Worm (Caenorhabditis elegans) whole organism, L2 larva: ENCODE data around the gene F42G4.7.
A peak's percentile ranks its signal among the peaks of the same experiment; 100 is the strongest.
"Not testable (repeated sequence)": the region's sequence is repeated elsewhere in the genome, so short reads cannot be mapped to it uniquely, and the experiment has no call there.

Experiments
- ama-1 ChIP-seq: fragments of 150-350 bp; optimal IDR thresholded peaks from 2 replicates; lab custom pipeline; 2018; ENCODE audit warnings: inconsistent platforms
- ceh-16 ChIP-seq: fragments of 150-350 bp; optimal IDR thresholded peaks from 2 replicates; lab custom pipeline; 2014; ENCODE audit warnings: missing biosample characterization, missing genetic modification characterization
- crh-2 ChIP-seq: sonication (generic microtip); optimal IDR thresholded peaks from 2 replicates; lab custom pipeline; 2017; ENCODE audit warnings: missing biosample characterization, missing genetic modification characterization
- elt-3 ChIP-seq: sonication (generic microtip); optimal IDR thresholded peaks from 2 replicates; lab custom pipeline; 2017; ENCODE audit warnings: missing biosample characterization, missing genetic modification characterization
- fos-1 ChIP-seq: fragments of 150-350 bp; optimal IDR thresholded peaks from 2 replicates; lab custom pipeline; 2014; ENCODE audit warnings: missing biosample characterization, missing genetic modification characterization
- lin-13 ChIP-seq: fragments of 150-350 bp; optimal IDR thresholded peaks from 2 replicates; lab custom pipeline; 2014; ENCODE audit warnings: missing biosample characterization, missing genetic modification reagents, missing genetic modification characterization
- nhr-129 ChIP-seq: fragments of 150-350 bp; optimal IDR thresholded peaks from 2 replicates; lab custom pipeline; 2014; ENCODE audit warnings: missing biosample characterization, missing genetic modification characterization
- snpc-4 ChIP-seq: fragments of 150-350 bp; optimal IDR thresholded peaks from 2 replicates; lab custom pipeline; 2014; ENCODE audit warnings: missing biosample characterization, missing genetic modification characterization
- unc-39 ChIP-seq: fragments of 150-350 bp; optimal IDR thresholded peaks from 2 replicates; lab custom pipeline; 2014; ENCODE audit warnings: missing biosample characterization, missing genetic modification characterization
- unc-55 ChIP-seq: fragments of 150-350 bp; sonication (generic microtip); optimal IDR thresholded peaks from 3 replicates; lab custom pipeline; 2014; ENCODE audit warnings: missing biosample characterization, missing genetic modification reagents, missing genetic modification characterization
- unc-62 ChIP-seq: fragments of 150-350 bp; optimal IDR thresholded peaks from 2 replicates; lab custom pipeline; 2014; ENCODE audit warnings: missing biosample characterization, missing genetic modification reagents, missing genetic modification characterization

ce11 chrII:13016381-13016780, 30.7 kb downstream of the F42G4.7 start:
- TF ChIP-seq ama-1 (lab: Kevin White, UChicago); unc-62 (GFP tag; lab: Kevin White, UChicago); elt-3; snpc-4 (tag; lab: Kevin White, UChicago); unc-39; fos-1 (tag; lab: Kevin White, UChicago); ceh-16: not testable (repeated sequence)
- peak; percentile 56 for TF ChIP-seq lin-13 (GFP tag; lab: Kevin White, UChicago)
- peak; percentile 60 for TF ChIP-seq unc-55 (GFP tag; lab: Kevin White, UChicago)
- peak; percentile 48 for TF ChIP-seq crh-2 (tag; lab: Kevin White, UChicago)
- TF ChIP-seq nhr-129 (tag; lab: Kevin White, UChicago) = peak; percentile 44
